Fruit fly (Drosophila melanogaster) whole organism, embryonic: ENCODE results near the gene Non3.

Experiments used
- Abd-B ChIP-seq: fragments of 200-800 bp; sonication (Bioruptor generic); optimal IDR thresholded peaks from 2 replicates; lab custom pipeline; 2018; ENCODE audit warnings: missing biosample characterization, mild to moderate bottlenecking, missing genetic modification characterization, moderate library complexity
- Adf1 ChIP-seq: fragments of 200-800 bp; sonication (Bioruptor generic); IDR thresholded peaks from 2 replicates; pipeline ENCODE4 v1.3.6; 2022; ENCODE audit warnings: missing biosample characterization, missing genetic modification characterization
- CG10147 ChIP-seq: fragments of 200-800 bp; sonication (Bioruptor generic); optimal IDR thresholded peaks from 2 replicates; lab custom pipeline; 2019; ENCODE audit warnings: missing biosample characterization, mild to moderate bottlenecking, missing genetic modification characterization, moderate library complexity
- CG1024 ChIP-seq: fragments of 200-800 bp; sonication (Bioruptor generic); IDR thresholded peaks from 2 replicates; pipeline ENCODE4 v1.3.6; 2022; ENCODE audit warnings: missing biosample characterization, missing genetic modification characterization
- CG11247 ChIP-seq: fragments of 200-800 bp; sonication (Bioruptor generic); IDR thresholded peaks from 2 replicates; pipeline ENCODE4 v1.3.6; 2022; ENCODE audit warnings: missing biosample characterization, missing genetic modification characterization
- CG11504 ChIP-seq: fragments of 200-800 bp; sonication (Bioruptor generic); optimal IDR thresholded peaks from 3 replicates; lab custom pipeline; 2019; ENCODE audit warnings: missing biosample characterization, mild to moderate bottlenecking, missing genetic modification characterization, moderate library complexity
- CG11695 ChIP-seq: fragments of 200-800 bp; sonication (Bioruptor generic); IDR thresholded peaks from 3 replicates; pipeline ENCODE4 v1.3.6; 2022; ENCODE audit warnings: missing biosample characterization, missing genetic modification characterization
- CG13123 ChIP-seq: fragments of 200-800 bp; sonication (Bioruptor generic); optimal IDR thresholded peaks from 2 replicates; lab custom pipeline; 2016; ENCODE audit warnings: missing biosample characterization, missing genetic modification characterization
- CG14710 ChIP-seq: fragments of 200-800 bp; sonication (Bioruptor generic); optimal IDR thresholded peaks from 3 replicates; lab custom pipeline; 2019; ENCODE audit warnings: missing biosample characterization, mild to moderate bottlenecking, missing genetic modification characterization, moderate library complexity
- CG1529 ChIP-seq: fragments of 200-800 bp; sonication (Bioruptor generic); optimal IDR thresholded peaks from 3 replicates; lab custom pipeline; 2018; ENCODE audit warnings: missing biosample characterization, missing genetic modification characterization
- CG15514 ChIP-seq: fragments of 200-800 bp; sonication (Bioruptor generic); optimal IDR thresholded peaks from 3 replicates; lab custom pipeline; 2017; ENCODE audit warnings: missing biosample characterization, missing genetic modification characterization, mild to moderate bottlenecking, moderate library complexity, missing genetic modification reagents
- CG17385 ChIP-seq: fragments of 200-800 bp; sonication (Bioruptor generic); optimal IDR thresholded peaks from 3 replicates; lab custom pipeline; 2018; ENCODE audit warnings: missing biosample characterization, mild to moderate bottlenecking, missing genetic modification characterization
- CG2120 ChIP-seq: fragments of 200-800 bp; sonication (Bioruptor generic); optimal IDR thresholded peaks from 3 replicates; lab custom pipeline; 2016; ENCODE audit warnings: missing biosample characterization, missing genetic modification characterization
- CG2712 ChIP-seq: fragments of 200-800 bp; optimal IDR thresholded peaks from 3 replicates; lab custom pipeline; 2019; ENCODE audit warnings: missing biosample characterization, mild to moderate bottlenecking, missing genetic modification characterization, moderate library complexity
- CG2875 ChIP-seq: fragments of 200-800 bp; sonication (Bioruptor generic); optimal IDR thresholded peaks from 2 replicates; lab custom pipeline; 2017; ENCODE audit warnings: missing biosample characterization, mild to moderate bottlenecking, missing genetic modification characterization, missing genetic modification reagents
- CG34376 ChIP-seq: fragments of 200-800 bp; sonication (Bioruptor generic); optimal IDR thresholded peaks from 2 replicates; lab custom pipeline; 2018; ENCODE audit warnings: missing biosample characterization, mild to moderate bottlenecking, missing genetic modification characterization
- CG34422 ChIP-seq: fragments of 200-800 bp; sonication (Bioruptor generic); IDR thresholded peaks from 3 replicates; pipeline ENCODE4 v1.3.6; 2022; ENCODE audit warnings: missing biosample characterization, missing genetic modification characterization
- CG4617 ChIP-seq: fragments of 200-800 bp; sonication (Bioruptor generic); optimal IDR thresholded peaks from 3 replicates; lab custom pipeline; 2016; ENCODE audit warnings: missing biosample characterization, missing genetic modification characterization, borderline replicate concordance
- CG7839 ChIP-seq: fragments of 200-800 bp; sonication (Bioruptor generic); optimal IDR thresholded peaks from 3 replicates; lab custom pipeline; 2018; ENCODE audit warnings: missing biosample characterization, mild to moderate bottlenecking, missing genetic modification characterization, moderate library complexity
- CG7928 ChIP-seq: fragments of 200-800 bp; sonication (Bioruptor generic); optimal IDR thresholded peaks from 2 replicates; lab custom pipeline; 2017; ENCODE audit warnings: missing biosample characterization, mild to moderate bottlenecking, missing genetic modification characterization
- CG9797 ChIP-seq: fragments of 200-800 bp; sonication (Bioruptor generic); optimal IDR thresholded peaks from 3 replicates; lab custom pipeline; 2018; ENCODE audit warnings: missing biosample characterization, mild to moderate bottlenecking, missing genetic modification characterization
- Deaf1 ChIP-seq: fragments of 200-800 bp; optimal IDR thresholded peaks from 3 replicates; lab custom pipeline; 2019; ENCODE audit warnings: missing biosample characterization, mild to moderate bottlenecking, missing genetic modification characterization, moderate library complexity
- Doc3 ChIP-seq: fragments of 200-800 bp; sonication (Bioruptor generic); IDR thresholded peaks from 3 replicates; pipeline ENCODE4 v1.3.6; 2022; ENCODE audit warnings: missing biosample characterization, missing genetic modification characterization; ENCODE audit not compliant: partially characterized antibody
- Ets97D ChIP-seq: fragments of 200-800 bp; sonication (Bioruptor generic); optimal IDR thresholded peaks from 3 replicates; lab custom pipeline; 2016; ENCODE audit warnings: missing biosample characterization, missing genetic modification characterization
- Lhr ChIP-seq: fragments of 200-800 bp; sonication (Bioruptor generic); optimal IDR thresholded peaks from 3 replicates; lab custom pipeline; 2017; ENCODE audit warnings: mild to moderate bottlenecking, missing biosample characterization, missing genetic modification reagents, missing genetic modification characterization
- MTF-1 ChIP-seq: fragments of 200-800 bp; sonication (Bioruptor generic); optimal IDR thresholded peaks from 2 replicates; lab custom pipeline; 2018; ENCODE audit warnings: missing biosample characterization, mild to moderate bottlenecking, missing genetic modification characterization, borderline replicate concordance
- Mad ChIP-seq: fragments of 200-800 bp; sonication (Bioruptor generic); optimal IDR thresholded peaks from 2 replicates; lab custom pipeline; 2016; ENCODE audit warnings: missing biosample characterization, missing genetic modification characterization
- PHDP ChIP-seq: fragments of 200-800 bp; sonication (Bioruptor generic); optimal IDR thresholded peaks from 3 replicates; lab custom pipeline; 2018; ENCODE audit warnings: missing biosample characterization, mild to moderate bottlenecking, missing genetic modification characterization, moderate library complexity
- Sox100B ChIP-seq: fragments of 200-800 bp; sonication (Bioruptor generic); optimal IDR thresholded peaks from 3 replicates; lab custom pipeline; 2018; ENCODE audit warnings: missing biosample characterization, mild to moderate bottlenecking, missing genetic modification characterization
- Spps ChIP-seq: fragments of 200-800 bp; sonication (Bioruptor generic); optimal IDR thresholded peaks from 2 replicates; lab custom pipeline; 2018; ENCODE audit warnings: missing biosample characterization, mild to moderate bottlenecking, missing genetic modification characterization
- aop ChIP-seq: fragments of 200-800 bp; sonication (Bioruptor generic); IDR thresholded peaks from 2 replicates; pipeline ENCODE4 v1.3.6; 2022; ENCODE audit warnings: missing biosample characterization, missing genetic modification characterization
- ash1 ChIP-seq: fragments of 200-800 bp; sonication (Bioruptor generic); optimal IDR thresholded peaks from 2 replicates; lab custom pipeline; 2018; ENCODE audit warnings: missing biosample characterization, mild to moderate bottlenecking, missing genetic modification characterization
- bcd ChIP-seq: fragments of 200-800 bp; sonication (Bioruptor generic); optimal IDR thresholded peaks from 2 replicates; lab custom pipeline; 2017; ENCODE audit warnings: missing biosample characterization, mild to moderate bottlenecking, missing genetic modification characterization
- bigmax ChIP-seq: fragments of 200-800 bp; sonication (Bioruptor generic); optimal IDR thresholded peaks from 2 replicates; lab custom pipeline; 2018; ENCODE audit warnings: missing biosample characterization, mild to moderate bottlenecking, missing genetic modification characterization
- corto ChIP-seq: fragments of 200-800 bp; sonication (Bioruptor generic); optimal IDR thresholded peaks from 2 replicates; lab custom pipeline; 2016; ENCODE audit warnings: missing biosample characterization, mild to moderate bottlenecking, missing genetic modification characterization, moderate library complexity
- her ChIP-seq: fragments of 200-800 bp; sonication (Bioruptor generic); optimal IDR thresholded peaks from 2 replicates; lab custom pipeline; 2016; ENCODE audit warnings: missing biosample characterization, missing genetic modification characterization
- hkb ChIP-seq, 2 experiments: fragments of 200-800 bp in 1 of 2; fragments of >200 bp in 1 of 2; sonication (Bioruptor generic) in 1 of 2; IDR thresholded peaks in 1 of 2; optimal IDR thresholded peaks in 1 of 2; 2 replicates each; pipeline versions ENCODE4 v1.3.6 to Lab custom; 2017 to 2022; ENCODE audit warnings: missing biosample characterization in 1 of 2, missing genetic modification characterization in 1 of 2
- lilli ChIP-seq: fragments of 200-800 bp; sonication (Bioruptor generic); optimal IDR thresholded peaks from 3 replicates; lab custom pipeline; 2016; ENCODE audit warnings: missing biosample characterization, missing genetic modification characterization
- luna ChIP-seq: fragments of 200-800 bp; sonication (Bioruptor generic); optimal IDR thresholded peaks from 2 replicates; lab custom pipeline; 2016; ENCODE audit warnings: missing biosample characterization, missing genetic modification characterization
- nmo ChIP-seq: fragments of 200-800 bp; sonication (Bioruptor generic); optimal IDR thresholded peaks from 2 replicates; lab custom pipeline; 2018; ENCODE audit warnings: missing biosample characterization, mild to moderate bottlenecking, missing genetic modification characterization, moderate library complexity
- otp ChIP-seq: fragments of 200-800 bp; sonication (Bioruptor generic); IDR thresholded peaks from 3 replicates; pipeline ENCODE4, ENCODE4 v1.3.6; 2022; ENCODE audit warnings: missing biosample characterization, missing genetic modification characterization
- phol ChIP-seq: fragments of 200-800 bp; sonication (Bioruptor generic); optimal IDR thresholded peaks from 3 replicates; lab custom pipeline; 2018; ENCODE audit warnings: missing biosample characterization, mild to moderate bottlenecking, missing genetic modification characterization, moderate library complexity
- pita ChIP-seq: fragments of 200-800 bp; sonication (Bioruptor generic); optimal IDR thresholded peaks from 2 replicates; lab custom pipeline; 2017; ENCODE audit warnings: missing biosample characterization, mild to moderate bottlenecking, missing genetic modification characterization
- ranshi ChIP-seq: fragments of 200-800 bp; sonication (Bioruptor generic); IDR thresholded peaks from 2 replicates; pipeline ENCODE4 v1.3.6; 2022; ENCODE audit warnings: missing biosample characterization, missing genetic modification characterization
- sens ChIP-seq: fragments of 200-800 bp; sonication (Bioruptor generic); peaks from one replicate; lab custom pipeline; 2016; ENCODE audit warnings: missing biosample characterization, missing genetic modification characterization
- sna ChIP-seq: fragments of 200-800 bp; sonication (Bioruptor generic); IDR thresholded peaks from 2 replicates; pipeline ENCODE4 v1.3.6; 2022; ENCODE audit warnings: missing biosample characterization, missing genetic modification characterization; ENCODE audit not compliant: partially characterized antibody
- so ChIP-seq: fragments of 200-800 bp; sonication (Bioruptor generic); IDR thresholded peaks from 3 replicates; pipeline ENCODE4 v1.3.6; 2022; ENCODE audit warnings: missing biosample characterization, missing genetic modification characterization
- tna ChIP-seq: fragments of 200-800 bp; sonication (Bioruptor generic); IDR thresholded peaks from 2 replicates; pipeline ENCODE4 v1.3.6; 2022; ENCODE audit warnings: missing biosample characterization, missing genetic modification characterization; ENCODE audit not compliant: partially characterized antibody
- zf30C ChIP-seq: fragments of 200-800 bp; sonication (Bioruptor generic); optimal IDR thresholded peaks from 3 replicates; lab custom pipeline; 2018; ENCODE audit warnings: missing biosample characterization, mild to moderate bottlenecking, missing genetic modification characterization

Gene Non3

DNA sequence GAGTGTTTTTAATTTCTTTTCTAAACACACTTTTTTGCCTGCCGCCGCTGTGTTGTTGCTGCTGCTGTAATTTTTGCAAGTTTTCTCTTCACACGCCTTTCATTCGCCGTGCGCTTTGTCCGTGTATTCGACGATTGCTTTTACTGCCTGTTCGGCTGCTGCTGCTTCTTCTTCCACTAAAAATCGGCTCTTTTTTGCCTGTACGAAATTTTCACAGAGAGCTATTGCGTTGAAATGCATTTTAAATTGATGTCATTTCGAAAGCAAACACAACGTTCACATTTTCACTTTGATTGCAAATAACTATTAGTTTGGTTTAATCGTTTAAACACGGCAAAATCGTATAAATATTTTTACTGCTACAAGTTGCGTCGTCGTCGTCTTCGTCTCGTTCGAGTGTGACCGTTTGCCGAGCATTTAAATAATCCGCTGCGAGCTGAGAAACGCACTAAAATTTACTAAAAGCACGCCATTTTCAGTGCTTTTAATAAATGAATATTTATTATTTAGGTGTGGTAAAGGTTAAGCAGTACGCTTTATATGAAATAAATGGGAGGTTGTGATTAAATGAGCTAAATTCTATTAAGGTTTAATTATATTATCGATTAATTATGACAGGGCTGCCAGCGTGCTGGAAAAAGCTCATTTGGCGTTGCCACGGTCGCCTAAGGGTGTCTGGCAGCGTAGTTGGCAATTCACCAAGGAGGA is 24.2 kb upstream of the Non3 start, which contains the start of the genes Ssdp and CG7985 (continued):
- TF ChIP-seq CG15514 (peak; percentile 60), PHDP (no peak), nmo (GFP tag; lab: Kevin White, UChicago) (peak; percentile 44), CG2712 (tag; lab: Kevin White, UChicago) (peak; percentile 26), CG11247 (GFP tag; lab: Robert Waterston, UW) (no peak), ranshi (GFP tag; lab: Robert Waterston, UW) (no peak), sens (GFP tag; lab: Kevin White, UChicago) (peak; percentile 14), CG9797 (GFP tag; lab: Kevin White, UChicago) (peak; percentile 83), CG7928 (GFP tag; lab: Kevin White, UChicago) (peak; percentile 8), CG17385 (GFP tag; lab: Kevin White, UChicago) (peak; percentile 97), CG2875 (GFP tag; lab: Kevin White, UChicago) (no peak), Deaf1 (peak; percentile 90), hkb (optimal IDR thresholded peaks at IDR 0.05; lab: Kevin White, UChicago) (peak; percentile 69), hkb (GFP tag; IDR thresholded peaks at IDR 0.05; lab: Robert Waterston, UW) (no peak), CG4617 (peak; percentile 68), MTF-1 (GFP tag; lab: Kevin White, UChicago) (no peak), CG10147 (GFP tag; lab: Kevin White, UChicago) (peak; percentile 12), CG14710 (tag; lab: Kevin White, UChicago) (peak; percentile 47), Abd-B (peak; percentile 49), Mad (GFP tag; lab: Kevin White, UChicago) (peak; percentile 9), Doc3 (GFP tag; lab: Robert Waterston, UW) (no peak), tna (GFP tag; lab: Robert Waterston, UW) (no peak), Lhr (GFP tag; lab: Kevin White, UChicago) (peak; percentile 79), phol (peak; percentile 90), bigmax (GFP tag; lab: Kevin White, UChicago) (no peak), her (no peak), Ets97D (peak; percentile 66), bcd (GFP tag; lab: Kevin White, UChicago) (peak; percentile 26), CG7839 (tag; lab: Kevin White, UChicago) (no peak), pita (GFP tag; lab: Kevin White, UChicago) (no peak), lilli (GFP tag; lab: Kevin White, UChicago) (no peak), CG11504 (no peak), CG2120 (GFP tag; lab: Kevin White, UChicago) (peak; percentile 33), so (GFP tag; lab: Robert Waterston, UW) (no peak), CG34422 (GFP tag; lab: Robert Waterston, UW) (no peak), Spps (no peak), ash1 (GFP tag; lab: Kevin White, UChicago) (no peak), zf30C (GFP tag; lab: Kevin White, UChicago) (no peak), corto (no peak), CG13123 (GFP tag; lab: Kevin White, UChicago) (no peak), Sox100B (no peak), luna (no peak), CG1024 (GFP tag; lab: Robert Waterston, UW) (no peak), CG11695 (GFP tag; lab: Robert Waterston, UW) (no peak), CG34376 (GFP tag; lab: Kevin White, UChicago) (no peak), otp (GFP tag; lab: Robert Waterston, UW) (no peak), Adf1 (GFP tag; lab: Robert Waterston, UW) (no peak), sna (GFP tag; lab: Robert Waterston, UW) (no peak), aop (no peak), CG1529 (no peak)
